ENCODE assay signal across 1 fruit fly cellular context in the genomic region with DNA sequence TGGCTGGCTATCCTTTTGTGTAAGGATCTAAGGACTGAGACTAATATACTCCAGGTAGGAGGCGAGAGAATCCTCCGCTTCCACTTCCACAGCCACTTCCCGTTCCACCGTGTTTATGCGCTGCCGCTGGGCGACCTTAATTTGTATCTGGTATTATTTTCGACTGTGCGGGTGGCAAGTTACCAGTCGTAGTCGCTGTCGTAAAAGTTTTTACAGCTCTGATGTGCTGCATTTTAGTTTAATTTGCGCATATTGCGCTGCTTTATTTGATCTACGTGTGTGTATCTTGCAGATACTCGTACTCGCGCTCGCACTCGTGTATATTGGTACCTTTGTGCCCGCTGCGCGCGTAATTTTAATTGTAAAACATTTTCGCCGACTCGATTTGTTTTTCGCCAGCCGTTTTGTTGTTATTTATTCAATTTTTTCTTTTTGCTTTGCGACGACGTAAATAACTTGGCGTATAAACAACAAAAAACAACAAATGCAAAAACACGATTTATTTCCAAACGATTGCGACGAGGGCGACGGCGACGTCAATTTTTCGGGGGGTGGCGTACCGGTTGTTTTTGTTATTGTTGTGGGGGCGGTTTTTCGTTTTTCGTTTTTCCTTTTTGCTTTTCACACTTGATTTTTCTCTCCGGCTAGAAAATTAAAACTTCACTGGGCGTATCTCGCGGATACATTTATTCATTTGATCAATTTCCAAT.
A peak's percentile ranks its signal among the peaks of the same experiment; 100 is the strongest.
TF ChIP-seq lines count a peak whose summit lies in the region.

No protein-coding gene starts in this region.

TF ChIP-seq in whole organism, embryonic, 481 proteins besides CTCF, POLR2A, EP300 and RAD21 (continued from another document):
- TF ChIP-seq CG15479 (GFP tag; optimal IDR thresholded peaks at IDR 0.05; lab: Kevin White, UChicago) (peak; percentile 82), CG8359 (GFP tag; optimal IDR thresholded peaks at IDR 0.05; lab: Kevin White, UChicago; ENCODE audit: borderline replicate concordance) (no peak), lab (GFP tag; optimal IDR thresholded peaks at IDR 0.05; lab: Kevin White, UChicago) (no peak), NK7.1 (GFP tag; optimal IDR thresholded peaks at IDR 0.05; lab: Kevin White, UChicago) (peak; percentile 14), tna (GFP tag; IDR thresholded peaks at IDR 0.05; lab: Robert Waterston, UW; ENCODE audit: partially characterized antibody) (0 out of 2 replicates have a peak, but pooled peaks have one; percentile 53), E2f2 (GFP tag; IDR thresholded peaks at IDR 0.05; lab: Robert Waterston, UW) (0 out of 2 replicates have a peak, but pooled peaks have one; percentile 6), CG10462 (GFP tag; optimal IDR thresholded peaks at IDR 0.05; lab: Kevin White, UChicago) (no peak), shn (GFP tag; optimal IDR thresholded peaks at IDR 0.05; lab: Kevin White, UChicago) (no peak), CG16813 (GFP tag; IDR thresholded peaks at IDR 0.05; lab: Robert Waterston, UW; ENCODE audit: partially characterized antibody) (0 out of 3 replicates have a peak, but pooled peaks have one; percentile 16), CG14441 (GFP tag; IDR thresholded peaks at IDR 0.05; lab: Robert Waterston, UW) (no peak), dmrt99B (tag; optimal IDR thresholded peaks at IDR 0.05; lab: Kevin White, UChicago) (no peak), crol (GFP tag; IDR thresholded peaks at IDR 0.05; lab: Robert Waterston, UW) (peak; percentile 61), kni (GFP tag; optimal IDR thresholded peaks at IDR 0.05; lab: Kevin White, UChicago) (no peak), ftz-f1 (GFP tag; optimal IDR thresholded peaks at IDR 0.05; lab: Kevin White, UChicago) (no peak), CG13287 (GFP tag; IDR thresholded peaks at IDR 0.05; lab: Robert Waterston, UW; ENCODE audit: partially characterized antibody) (no peak), nerfin-2 (GFP tag; IDR thresholded peaks at IDR 0.05; lab: Robert Waterston, UW; ENCODE audit: partially characterized antibody) (no peak), CG5180 (GFP tag; optimal IDR thresholded peaks at IDR 0.05; lab: Kevin White, UChicago) (no peak), seq (GFP tag; IDR thresholded peaks at IDR 0.05; lab: Robert Waterston, UW) (no peak), CG18262 (tag; optimal IDR thresholded peaks at IDR 0.05; lab: Kevin White, UChicago) (no peak), HLH54F (GFP tag; optimal IDR thresholded peaks at IDR 0.05; lab: Kevin White, UChicago) (no peak), sim (GFP tag; IDR thresholded peaks at IDR 0.05; lab: Robert Waterston, UW) (0 out of 2 replicates have a peak, but pooled peaks have one; percentile 25), onecut (GFP tag; IDR thresholded peaks at IDR 0.05; lab: Robert Waterston, UW) (no peak), BEAF-32 (GFP tag; optimal IDR thresholded peaks at IDR 0.05; lab: Kevin White, UChicago) (no peak), wdn (GFP tag; IDR thresholded peaks at IDR 0.05; lab: Robert Waterston, UW) (no peak)
